Worm (Caenorhabditis elegans) whole organism, L3 larva: ENCODE measurements around the gene F10E7.5.

Experiments used
- R02D3.7 ChIP-seq: fragments of 150-350 bp; optimal IDR thresholded peaks from 2 replicates; lab custom pipeline; 2014; ENCODE audit warnings: missing biosample characterization, missing genetic modification characterization
- ZK546.5 ChIP-seq: sonication (generic microtip); optimal IDR thresholded peaks from 2 replicates; lab custom pipeline; 2017; ENCODE audit warnings: missing biosample characterization, missing genetic modification characterization
- aly-2 ChIP-seq: fragments of 150-350 bp; optimal IDR thresholded peaks from 2 replicates; lab custom pipeline; 2014; ENCODE audit warnings: missing biosample characterization, missing genetic modification characterization
- ama-1 ChIP-seq: fragments of 150-350 bp; optimal IDR thresholded peaks from 2 replicates; lab custom pipeline; 2018
- ceh-16 ChIP-seq: sonication (generic microtip); optimal IDR thresholded peaks from 2 replicates; lab custom pipeline; 2017; ENCODE audit warnings: missing biosample characterization, missing genetic modification characterization
- ceh-28 ChIP-seq: fragments of 150-350 bp; optimal IDR thresholded peaks from 2 replicates; lab custom pipeline; 2014; ENCODE audit warnings: missing biosample characterization, missing genetic modification reagents, missing genetic modification characterization
- ceh-82 ChIP-seq: fragments of 150-350 bp; optimal IDR thresholded peaks from 2 replicates; lab custom pipeline; 2014; ENCODE audit warnings: missing biosample characterization, missing genetic modification characterization
- ceh-9 ChIP-seq: sonication (generic microtip); optimal IDR thresholded peaks from 2 replicates; lab custom pipeline; 2018; ENCODE audit warnings: missing biosample characterization, missing genetic modification characterization
- daf-12 ChIP-seq: fragments of 150-350 bp; optimal IDR thresholded peaks from 2 replicates; lab custom pipeline; 2014; ENCODE audit warnings: missing biosample characterization, missing genetic modification reagents, missing genetic modification characterization
- egl-27 ChIP-seq: sonication (generic microtip); optimal IDR thresholded peaks from 4 replicates; lab custom pipeline; 2017; ENCODE audit warnings: missing biosample characterization, missing genetic modification reagents, missing genetic modification characterization
- egl-5 ChIP-seq: fragments of 150-350 bp; optimal IDR thresholded peaks from 2 replicates; lab custom pipeline; 2017; ENCODE audit warnings: missing biosample characterization, missing genetic modification reagents, missing genetic modification characterization, inconsistent platforms
- elt-1 ChIP-seq: fragments of 150-350 bp; optimal IDR thresholded peaks from 2 replicates; lab custom pipeline; 2014; ENCODE audit warnings: missing biosample characterization, missing genetic modification characterization
- elt-2 ChIP-seq: sonication (generic microtip); optimal IDR thresholded peaks from 2 replicates; lab custom pipeline; 2016; ENCODE audit warnings: missing genetic modification reagents, mild to moderate bottlenecking, missing genetic modification characterization, missing compliant biosample characterization
- elt-3 ChIP-seq, 3 experiments: fragments of 150-350 bp in 1 of 3; sonication (generic microtip) in 2 of 3; optimal IDR thresholded peaks; 2 replicates in 2 of 3; 4 replicates in 1 of 3; lab custom pipeline; 2014 to 2017; ENCODE audit warnings: missing biosample characterization in 3 of 3, missing genetic modification characterization in 3 of 3
- eor-1 ChIP-seq, 2 experiments: fragments of 150-350 bp; optimal IDR thresholded peaks; 2 replicates each; lab custom pipeline; 2014 to 2018; ENCODE audit warnings: missing biosample characterization in 2 of 2, missing genetic modification characterization in 2 of 2
- fkh-10 ChIP-seq: sonication (generic microtip); optimal IDR thresholded peaks from 2 replicates; lab custom pipeline; 2017; ENCODE audit warnings: missing biosample characterization, missing genetic modification reagents, missing genetic modification characterization
- fkh-2 ChIP-seq: fragments of 150-350 bp; optimal IDR thresholded peaks from 2 replicates; lab custom pipeline; 2014; ENCODE audit warnings: missing biosample characterization, missing genetic modification reagents, missing genetic modification characterization
- fos-1 ChIP-seq: fragments of 150-350 bp; optimal IDR thresholded peaks from 2 replicates; lab custom pipeline; 2014; ENCODE audit warnings: missing biosample characterization, missing genetic modification characterization
- hmg-11 ChIP-seq: sonication (generic microtip); optimal IDR thresholded peaks from 2 replicates; lab custom pipeline; 2016; ENCODE audit warnings: missing genetic modification characterization, missing compliant biosample characterization
- jun-1 ChIP-seq: fragments of 150-350 bp; optimal IDR thresholded peaks from 2 replicates; lab custom pipeline; 2014; ENCODE audit warnings: missing biosample characterization, missing genetic modification reagents, missing genetic modification characterization
- lin-15B ChIP-seq: fragments of 150-350 bp; optimal IDR thresholded peaks from 2 replicates; lab custom pipeline; 2014; ENCODE audit warnings: missing biosample characterization, missing genetic modification characterization
- lin-39 ChIP-seq: fragments of 150-350 bp; optimal IDR thresholded peaks from 2 replicates; lab custom pipeline; 2018; ENCODE audit warnings: missing biosample characterization, missing genetic modification reagents, missing genetic modification characterization
- lsy-12 ChIP-seq: sonication (generic microtip); optimal IDR thresholded peaks from 2 replicates; lab custom pipeline; 2016; ENCODE audit warnings: mild to moderate bottlenecking, missing genetic modification characterization, missing compliant biosample characterization
- mdl-1 ChIP-seq: fragments of 150-350 bp; optimal IDR thresholded peaks from 2 replicates; lab custom pipeline; 2014; ENCODE audit warnings: missing biosample characterization, missing genetic modification characterization
- mml-1 ChIP-seq: fragments of 150-350 bp; sonication (generic microtip); optimal IDR thresholded peaks from 3 replicates; lab custom pipeline; 2014; ENCODE audit warnings: missing biosample characterization, missing genetic modification characterization
- nfya-1 ChIP-seq: sonication (generic microtip); optimal IDR thresholded peaks from 2 replicates; lab custom pipeline; 2017; ENCODE audit warnings: missing genetic modification characterization, mild to moderate bottlenecking, missing compliant biosample characterization, antibody characterized with exemption, moderate library complexity; ENCODE audit not compliant: insufficient read depth
- nhr-11 ChIP-seq: fragments of 150-350 bp; optimal IDR thresholded peaks from 2 replicates; lab custom pipeline; 2014; ENCODE audit warnings: missing biosample characterization, missing genetic modification characterization
- nhr-12 ChIP-seq: fragments of 150-350 bp; optimal IDR thresholded peaks from 2 replicates; lab custom pipeline; 2014; ENCODE audit warnings: missing biosample characterization, missing genetic modification characterization
- nhr-23 ChIP-seq: fragments of 150-350 bp; optimal IDR thresholded peaks from 2 replicates; lab custom pipeline; 2014; ENCODE audit warnings: missing biosample characterization, missing genetic modification reagents, missing genetic modification characterization
- nhr-237 ChIP-seq: fragments of 150-350 bp; optimal IDR thresholded peaks from 2 replicates; lab custom pipeline; 2014; ENCODE audit warnings: missing biosample characterization, missing genetic modification characterization
- nhr-25 ChIP-seq: sonication (generic microtip); optimal IDR thresholded peaks from 2 replicates; lab custom pipeline; 2017; ENCODE audit warnings: missing biosample characterization, missing genetic modification characterization
- nhr-28 ChIP-seq: fragments of 150-350 bp; optimal IDR thresholded peaks from 2 replicates; lab custom pipeline; 2014; ENCODE audit warnings: missing biosample characterization, missing genetic modification characterization
- nhr-43 ChIP-seq: sonication (generic microtip); optimal IDR thresholded peaks from 2 replicates; lab custom pipeline; 2016; ENCODE audit warnings: mild to moderate bottlenecking, missing genetic modification characterization, missing compliant biosample characterization; ENCODE audit not compliant: poor library complexity, severe bottlenecking
- nhr-67 ChIP-seq: fragments of 150-350 bp; optimal IDR thresholded peaks from 2 replicates; lab custom pipeline; 2014; ENCODE audit warnings: missing biosample characterization, missing genetic modification characterization
- nhr-76 ChIP-seq: fragments of 150-350 bp; sonication (generic microtip); optimal IDR thresholded peaks from 5 replicates; lab custom pipeline; 2014; ENCODE audit warnings: missing biosample characterization, missing genetic modification characterization
- nhr-77 ChIP-seq: fragments of 150-350 bp; optimal IDR thresholded peaks from 2 replicates; lab custom pipeline; 2014; ENCODE audit warnings: missing biosample characterization, missing genetic modification characterization
- pha-4 ChIP-seq: fragments of 150-350 bp; optimal IDR thresholded peaks from 2 replicates; lab custom pipeline; 2014; ENCODE audit warnings: missing biosample characterization, missing genetic modification reagents, missing genetic modification characterization
- pqm-1 ChIP-seq: fragments of 150-350 bp; optimal IDR thresholded peaks from 2 replicates; lab custom pipeline; 2017; ENCODE audit warnings: missing biosample characterization, missing genetic modification characterization, inconsistent platforms
- sea-2 ChIP-seq: fragments of 150-350 bp; sonication (generic microtip); optimal IDR thresholded peaks from 4 replicates; lab custom pipeline; 2014; ENCODE audit warnings: missing biosample characterization, missing genetic modification reagents, missing genetic modification characterization
- skn-1 ChIP-seq: fragments of 150-350 bp; optimal IDR thresholded peaks from 2 replicates; lab custom pipeline; 2014; ENCODE audit warnings: missing biosample characterization, missing genetic modification characterization
- snpc-4 ChIP-seq: fragments of 150-350 bp; optimal IDR thresholded peaks from 2 replicates; lab custom pipeline; 2014; ENCODE audit warnings: missing biosample characterization, missing genetic modification characterization
- tbx-2 ChIP-seq: sonication (generic microtip); optimal IDR thresholded peaks from 2 replicates; lab custom pipeline; 2016; ENCODE audit warnings: mild to moderate bottlenecking, missing genetic modification characterization, missing compliant biosample characterization
- unc-39 ChIP-seq: sonication (generic microtip); optimal IDR thresholded peaks from 4 replicates; lab custom pipeline; 2017; ENCODE audit warnings: missing biosample characterization, missing genetic modification characterization
- unc-62 ChIP-seq: fragments of 150-350 bp; sonication (generic microtip); optimal IDR thresholded peaks from 4 replicates; lab custom pipeline; 2014; ENCODE audit warnings: missing biosample characterization, missing genetic modification reagents, missing genetic modification characterization
- zag-1 ChIP-seq: fragments of 150-350 bp; optimal IDR thresholded peaks from 2 replicates; lab custom pipeline; 2014; ENCODE audit warnings: missing biosample characterization, missing genetic modification characterization
- ztf-11 ChIP-seq: fragments of 150-350 bp; optimal IDR thresholded peaks from 2 replicates; lab custom pipeline; 2014; ENCODE audit warnings: missing biosample characterization, missing genetic modification characterization
- ztf-4 ChIP-seq: fragments of 150-350 bp; optimal IDR thresholded peaks from 2 replicates; lab custom pipeline; 2014; ENCODE audit warnings: missing biosample characterization, missing genetic modification characterization

The F10E7.5 gene

ce11 chrII:7072315-7072589 lies 39.5 kb upstream of the F10E7.5 start, which contains the start of gene kars-1:
kars-1 (minus strand) TSS chrII:7072415.
- TF ChIP-seq lin-39 (tag; lab: Kevin White, UChicago) = no peak
- TF ChIP-seq skn-1 (tag; lab: Kevin White, UChicago) = no peak
- TF ChIP-seq unc-39 = no peak
- TF ChIP-seq fkh-2 (tag; lab: Kevin White, UChicago) = no peak
- no peak for TF ChIP-seq mdl-1
- no peak for TF ChIP-seq nhr-237
- no peak for TF ChIP-seq pqm-1
- no peak for TF ChIP-seq elt-1 (tag; lab: Kevin White, UChicago)
- TF ChIP-seq pha-4 (tag; lab: Kevin White, UChicago) = no peak
- TF ChIP-seq nhr-43 (tag; lab: Kevin White, UChicago) = no peak
- no peak for TF ChIP-seq unc-62
- no peak for TF ChIP-seq ceh-82 (tag; lab: Kevin White, UChicago)

- no peak for TF ChIP-seq egl-27 (tag; lab: Kevin White, UChicago)
- TF ChIP-seq pqm-1 = peak; percentile 41
- no peak for TF ChIP-seq ceh-82 (tag; lab: Kevin White, UChicago)
- no peak for TF ChIP-seq R02D3.7 (tag; lab: Kevin White, UChicago)
- TF ChIP-seq lin-15B (tag; lab: Kevin White, UChicago) = peak; percentile 86
- TF ChIP-seq fos-1 (tag; lab: Kevin White, UChicago) = no peak
- TF ChIP-seq skn-1 (tag; lab: Kevin White, UChicago) = peak; percentile 58
- no peak for TF ChIP-seq snpc-4 (tag; lab: Kevin White, UChicago)
- TF ChIP-seq unc-62 = no peak
- no peak for TF ChIP-seq aly-2
- TF ChIP-seq nhr-25 (tag; lab: Kevin White, UChicago) = peak; percentile 39
- no peak for TF ChIP-seq eor-1 (tag; optimal IDR thresholded peaks at IDR 0.05; lab: Kevin White, UChicago)
- TF ChIP-seq nhr-43 (tag; lab: Kevin White, UChicago) = no peak
- TF ChIP-seq egl-5 (tag; lab: Kevin White, UChicago) = peak; percentile 76
- TF ChIP-seq daf-12 (tag; lab: Kevin White, UChicago) = no peak
- TF ChIP-seq elt-2 (tag; lab: Kevin White, UChicago) = peak; percentile 61
- TF ChIP-seq nhr-237 = no peak
- TF ChIP-seq nhr-12 (tag; lab: Kevin White, UChicago) = no peak
- peak; percentile 59 for TF ChIP-seq nhr-23 (tag; lab: Kevin White, UChicago)
- no peak for TF ChIP-seq sea-2 (GFP tag; lab: Kevin White, UChicago)
- no peak for TF ChIP-seq ceh-28 (tag; lab: Kevin White, UChicago)
- TF ChIP-seq hmg-11 (tag; lab: Kevin White, UChicago) = no peak
- TF ChIP-seq nhr-67 = no peak
- TF ChIP-seq elt-3 (tag; optimal IDR thresholded peaks at IDR 0.05; lab: Kevin White, UChicago) = no peak
- TF ChIP-seq unc-39 = no peak
- peak; percentile 1 for TF ChIP-seq jun-1 (tag; lab: Kevin White, UChicago)
- peak; percentile 62 for TF ChIP-seq nfya-1 (tag; lab: Kevin White, UChicago)
- TF ChIP-seq ama-1 = no peak
- no peak for TF ChIP-seq elt-1 (tag; lab: Kevin White, UChicago)
- no peak for TF ChIP-seq nhr-76 (tag; lab: Kevin White, UChicago)
- TF ChIP-seq tbx-2 (tag; lab: Kevin White, UChicago) = no peak
- no peak for TF ChIP-seq fkh-10 (GFP tag; lab: Kevin White, UChicago)
- no peak for TF ChIP-seq pha-4 (tag; lab: Kevin White, UChicago)
- TF ChIP-seq zag-1 = no peak
- peak; percentile 86 for TF ChIP-seq nhr-11 (tag; lab: Kevin White, UChicago)
- no peak for TF ChIP-seq fkh-2 (tag; lab: Kevin White, UChicago)
- no peak for TF ChIP-seq ceh-9 (tag; lab: Kevin White, UChicago)
- TF ChIP-seq ZK546.5 (tag; lab: Kevin White, UChicago) = no peak
- no peak for TF ChIP-seq ceh-16 (tag; lab: Kevin White, UChicago)
- no peak for TF ChIP-seq mdl-1
- TF ChIP-seq nhr-28 (tag; lab: Kevin White, UChicago) = no peak
- TF ChIP-seq ztf-4 (tag; lab: Kevin White, UChicago) = no peak
- no peak for TF ChIP-seq lin-39 (tag; lab: Kevin White, UChicago)
- no peak for TF ChIP-seq ztf-11 (tag; lab: Kevin White, UChicago)
- no peak for TF ChIP-seq nhr-77 (tag; lab: Kevin White, UChicago)
- no peak for TF ChIP-seq mml-1 (tag; lab: Kevin White, UChicago)
- TF ChIP-seq lsy-12 = no peak
- TF ChIP-seq, all 47 proteins: peak for 10
These were observed 38.9 kb upstream of the F10E7.5 start for ce11 chrII:7072590-7073536.
